Worm (Caenorhabditis elegans): Measurements from ENCODE around the gene cdc-25.4.

Gene cdc-25.4

ce11 chrII:10144092-10144491, 45.2 kb downstream of the cdc-25.4 start, which contains the start of gene F27E5.3:
Gene F27E5.3, minus strand, starts transcription at chrII:10144192.
- no peak for TF ChIP-seq unc-62 (GFP tag; optimal IDR thresholded peaks at IDR 0.05)

ce11 chrII:10139177-10139640, 50.1 kb downstream of the cdc-25.4 start, which contains the start of gene asah-2:
Gene asah-2, plus strand, starts transcription at chrII:10139590.
- TF ChIP-seq unc-62 (GFP tag; optimal IDR thresholded peaks at IDR 0.05): no peak

Data from whole organism, dauer.